Worm (Caenorhabditis elegans) whole organism, midembryonic: Measurements from ENCODE around the gene srg-22.

Experiments
- klf-2 ChIP-seq: fragments of 200-800 bp; sonication (Bioruptor generic); conservative IDR thresholded peaks from 2 replicates; pipeline ENCODE4 v1.3.6; 2022; ENCODE audit warnings: missing genetic modification reagents, missing genetic modification characterization, missing compliant biosample characterization
- ztf-29 ChIP-seq: fragments of 200-800 bp; sonication (Bioruptor generic); IDR thresholded peaks from 2 replicates; pipeline ENCODE4 v1.3.6; 2022; ENCODE audit warnings: missing genetic modification reagents, missing genetic modification characterization, missing compliant biosample characterization

DNA sequence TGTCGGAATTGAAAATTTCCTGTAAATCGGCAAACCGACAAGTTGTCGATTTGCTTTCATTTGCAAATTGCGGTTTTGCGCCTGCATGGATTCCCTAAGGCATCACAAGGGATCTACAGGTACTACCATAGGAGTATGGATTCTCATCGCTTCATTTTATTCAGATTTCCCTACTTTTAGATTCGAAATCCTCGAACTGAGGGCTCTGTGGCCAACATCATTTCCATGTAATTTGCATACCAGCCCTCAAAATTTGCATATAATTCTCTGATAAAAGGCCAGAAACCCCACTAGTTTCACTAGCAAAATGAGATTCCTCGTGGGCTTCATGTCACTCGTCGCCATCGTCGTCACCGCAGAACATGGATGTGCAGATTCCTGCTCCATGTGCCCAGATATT is 19.1 kb upstream of the srg-22 start, which contains the start of gene Y25C1A.2:
- no peak for TF ChIP-seq ztf-29 (GFP tag; lab: Robert Waterston, UW)
- TF ChIP-seq klf-2 (GFP tag; lab: Robert Waterston, UW), result no peak
